Fruit fly (Drosophila melanogaster) whole organism, embryonic: Measurements from ENCODE around the gene shv.

Experiments
- Aef1 ChIP-seq: fragments of 200-800 bp; sonication (Bioruptor generic); IDR thresholded peaks from 3 replicates; pipeline ENCODE4 v1.3.6; 2022; ENCODE audit warnings: missing biosample characterization, missing genetic modification characterization
- CG1024 ChIP-seq: fragments of 200-800 bp; sonication (Bioruptor generic); IDR thresholded peaks from 2 replicates; pipeline ENCODE4 v1.3.6; 2022; ENCODE audit warnings: missing biosample characterization, missing genetic modification characterization
- CG13287 ChIP-seq: fragments of 200-800 bp; sonication (Bioruptor generic); IDR thresholded peaks from 2 replicates; pipeline ENCODE4 v1.3.6; 2022; ENCODE audit warnings: missing biosample characterization, missing genetic modification characterization; ENCODE audit not compliant: partially characterized antibody
- CG14667 ChIP-seq: fragments of 200-800 bp; sonication (Bioruptor generic); IDR thresholded peaks from 2 replicates; pipeline ENCODE4 v1.3.6; 2022; ENCODE audit warnings: missing biosample characterization, missing genetic modification characterization
- CG14860 ChIP-seq: fragments of 200-800 bp; sonication (Bioruptor generic); IDR thresholded peaks from 3 replicates; pipeline ENCODE4 v1.3.6; 2022; ENCODE audit warnings: missing biosample characterization, missing genetic modification characterization; ENCODE audit not compliant: partially characterized antibody
- CG15479 ChIP-seq: fragments of 200-800 bp; sonication (Bioruptor generic); optimal IDR thresholded peaks from 3 replicates; lab custom pipeline; 2019; ENCODE audit warnings: missing biosample characterization, mild to moderate bottlenecking, missing genetic modification characterization, moderate library complexity
- CG1603 ChIP-seq: fragments of 200-800 bp; sonication (Bioruptor generic); optimal IDR thresholded peaks from 2 replicates; lab custom pipeline; 2019; ENCODE audit warnings: missing biosample characterization, mild to moderate bottlenecking, missing genetic modification characterization, moderate library complexity
- CG16813 ChIP-seq: fragments of 200-800 bp; sonication (Bioruptor generic); IDR thresholded peaks from 3 replicates; pipeline ENCODE4 v1.3.6; 2022; ENCODE audit warnings: missing biosample characterization, missing genetic modification characterization; ENCODE audit not compliant: partially characterized antibody
- CG17359 ChIP-seq: fragments of 200-800 bp; sonication (Bioruptor generic); optimal IDR thresholded peaks from 3 replicates; lab custom pipeline; 2018; ENCODE audit warnings: missing biosample characterization, mild to moderate bottlenecking, missing genetic modification characterization, moderate library complexity
- CG17385 ChIP-seq: fragments of 200-800 bp; sonication (Bioruptor generic); optimal IDR thresholded peaks from 3 replicates; lab custom pipeline; 2018; ENCODE audit warnings: missing biosample characterization, mild to moderate bottlenecking, missing genetic modification characterization
- CG17568 ChIP-seq: fragments of 200-800 bp; sonication (Bioruptor generic); optimal IDR thresholded peaks from 2 replicates; lab custom pipeline; 2018; ENCODE audit warnings: missing biosample characterization, mild to moderate bottlenecking, missing genetic modification characterization, moderate library complexity
- CG18476 ChIP-seq: fragments of 200-800 bp; sonication (Bioruptor generic); optimal IDR thresholded peaks from 2 replicates; lab custom pipeline; 2016; ENCODE audit warnings: missing biosample characterization, mild to moderate bottlenecking, missing genetic modification characterization
- CG2712 ChIP-seq: fragments of 200-800 bp; optimal IDR thresholded peaks from 3 replicates; lab custom pipeline; 2019; ENCODE audit warnings: missing biosample characterization, mild to moderate bottlenecking, missing genetic modification characterization, moderate library complexity
- CG3163 ChIP-seq: fragments of 200-800 bp; sonication (Bioruptor generic); optimal IDR thresholded peaks from 3 replicates; lab custom pipeline; 2016; ENCODE audit warnings: missing biosample characterization, missing genetic modification characterization
- CG4617 ChIP-seq: fragments of 200-800 bp; sonication (Bioruptor generic); optimal IDR thresholded peaks from 3 replicates; lab custom pipeline; 2016; ENCODE audit warnings: missing biosample characterization, missing genetic modification characterization, borderline replicate concordance
- CG5180 ChIP-seq: fragments of 200-800 bp; sonication (Bioruptor generic); optimal IDR thresholded peaks from 3 replicates; lab custom pipeline; 2017; ENCODE audit warnings: missing biosample characterization, missing genetic modification characterization, mild to moderate bottlenecking, moderate library complexity, missing genetic modification reagents
- CG5245 ChIP-seq: fragments of 200-800 bp; sonication (Bioruptor generic); optimal IDR thresholded peaks from 3 replicates; lab custom pipeline; 2016; ENCODE audit warnings: missing biosample characterization, missing genetic modification characterization
- CG6689 ChIP-seq: fragments of 200-800 bp; sonication (Bioruptor generic); IDR thresholded peaks from 2 replicates; pipeline ENCODE4 v1.3.6; 2022; ENCODE audit warnings: missing biosample characterization, missing genetic modification characterization
- CG9797 ChIP-seq: fragments of 200-800 bp; sonication (Bioruptor generic); optimal IDR thresholded peaks from 3 replicates; lab custom pipeline; 2018; ENCODE audit warnings: missing biosample characterization, mild to moderate bottlenecking, missing genetic modification characterization
- Chrac-16 ChIP-seq: fragments of 200-800 bp; sonication (Bioruptor generic); optimal IDR thresholded peaks from 3 replicates; lab custom pipeline; 2016; ENCODE audit warnings: missing biosample characterization, missing genetic modification characterization
- Dp ChIP-seq: fragments of 200-800 bp; sonication (Bioruptor generic); optimal IDR thresholded peaks from 2 replicates; lab custom pipeline; 2018; ENCODE audit warnings: missing biosample characterization, mild to moderate bottlenecking, missing genetic modification characterization, moderate library complexity
- Drgx ChIP-seq: fragments of 200-800 bp; sonication (Bioruptor generic); IDR thresholded peaks from 2 replicates; pipeline ENCODE4 v1.3.6; 2022; ENCODE audit warnings: missing biosample characterization, missing genetic modification characterization
- E2f1 ChIP-seq: fragments of 200-800 bp; sonication (Bioruptor generic); IDR thresholded peaks from 2 replicates; pipeline ENCODE4 v1.3.6; 2022; ENCODE audit warnings: missing biosample characterization, missing genetic modification characterization
- E2f2 ChIP-seq: fragments of 200-800 bp; sonication (Bioruptor generic); IDR thresholded peaks from 2 replicates; pipeline ENCODE4 v1.3.6; 2022; ENCODE audit warnings: missing biosample characterization, missing genetic modification characterization
- Hand ChIP-seq: fragments of 200-800 bp; sonication (Bioruptor generic); optimal IDR thresholded peaks from 2 replicates; lab custom pipeline; 2017; ENCODE audit warnings: mild to moderate bottlenecking, missing biosample characterization, missing genetic modification reagents, missing genetic modification characterization
- Hr51 ChIP-seq, 2 experiments: fragments of 200-800 bp; sonication (Bioruptor generic); optimal IDR thresholded peaks; 2 replicates in 1 of 2; 3 replicates in 1 of 2; lab custom pipeline; 2016 to 2018; ENCODE audit warnings: missing biosample characterization in 2 of 2, missing genetic modification characterization in 2 of 2, mild to moderate bottlenecking in 1 of 2, moderate library complexity in 1 of 2
- MESR4 ChIP-seq: fragments of 200-800 bp; sonication (Bioruptor generic); optimal IDR thresholded peaks from 2 replicates; lab custom pipeline; 2018; ENCODE audit warnings: missing biosample characterization, mild to moderate bottlenecking, missing genetic modification characterization, moderate library complexity
- Myb ChIP-seq: fragments of 200-800 bp; sonication (Bioruptor generic); optimal IDR thresholded peaks from 2 replicates; lab custom pipeline; 2016; ENCODE audit warnings: missing biosample characterization, missing genetic modification characterization
- NFAT ChIP-seq: fragments of 200-800 bp; sonication (Bioruptor generic); IDR thresholded peaks from 2 replicates; pipeline ENCODE4 v1.3.6; 2022; ENCODE audit warnings: missing biosample characterization, missing genetic modification characterization
- Scr ChIP-seq: fragments of 200-800 bp; sonication (Bioruptor generic); IDR thresholded peaks from 2 replicates; pipeline ENCODE4 v1.3.6; 2022; ENCODE audit warnings: missing biosample characterization, missing genetic modification characterization; ENCODE audit not compliant: partially characterized antibody
- Sox100B ChIP-seq: fragments of 200-800 bp; sonication (Bioruptor generic); optimal IDR thresholded peaks from 3 replicates; lab custom pipeline; 2018; ENCODE audit warnings: missing biosample characterization, mild to moderate bottlenecking, missing genetic modification characterization
- Spps ChIP-seq: fragments of 200-800 bp; sonication (Bioruptor generic); optimal IDR thresholded peaks from 2 replicates; lab custom pipeline; 2018; ENCODE audit warnings: missing biosample characterization, mild to moderate bottlenecking, missing genetic modification characterization
- Sry-δ ChIP-seq: fragments of 200-800 bp; sonication (Bioruptor generic); optimal IDR thresholded peaks from 2 replicates; lab custom pipeline; 2016; ENCODE audit warnings: missing biosample characterization, missing genetic modification characterization
- ab ChIP-seq: fragments of 200-800 bp; sonication (Bioruptor generic); optimal IDR thresholded peaks from 2 replicates; lab custom pipeline; 2016; ENCODE audit warnings: missing biosample characterization, missing genetic modification characterization
- cato ChIP-seq: fragments of 200-800 bp; sonication (Bioruptor generic); optimal IDR thresholded peaks from 2 replicates; lab custom pipeline; 2016; ENCODE audit warnings: missing biosample characterization, missing genetic modification characterization, borderline replicate concordance
- dm ChIP-seq: fragments of 200-800 bp; sonication (Bioruptor generic); optimal IDR thresholded peaks from 3 replicates; lab custom pipeline; 2016; ENCODE audit warnings: missing biosample characterization, missing genetic modification characterization
- ewg ChIP-seq: fragments of 200-800 bp; sonication (Bioruptor generic); optimal IDR thresholded peaks from 3 replicates; lab custom pipeline; 2017; ENCODE audit warnings: mild to moderate bottlenecking, missing biosample characterization, missing genetic modification reagents, missing genetic modification characterization
- gfzf ChIP-seq: fragments of 200-800 bp; sonication (Bioruptor generic); optimal IDR thresholded peaks from 2 replicates; lab custom pipeline; 2016; ENCODE audit warnings: missing biosample characterization, mild to moderate bottlenecking, missing genetic modification characterization, moderate library complexity
- kay ChIP-seq: fragments of 200-800 bp; sonication (Bioruptor generic); optimal IDR thresholded peaks from 2 replicates; lab custom pipeline; 2016; ENCODE audit warnings: missing biosample characterization, missing genetic modification characterization
- knrl ChIP-seq: fragments of 200-800 bp; sonication (Bioruptor generic); IDR thresholded peaks from 3 replicates; pipeline ENCODE4 v1.3.6; 2022; ENCODE audit warnings: missing biosample characterization, missing genetic modification characterization; ENCODE audit not compliant: partially characterized antibody
- nom ChIP-seq: fragments of 200-800 bp; sonication (Bioruptor generic); optimal IDR thresholded peaks from 2 replicates; lab custom pipeline; 2017; ENCODE audit warnings: missing biosample characterization, missing genetic modification characterization, mild to moderate bottlenecking, moderate library complexity, missing genetic modification reagents
- schlank ChIP-seq: fragments of 200-800 bp; sonication (Bioruptor generic); optimal IDR thresholded peaks from 2 replicates; lab custom pipeline; 2018; ENCODE audit warnings: missing biosample characterization, mild to moderate bottlenecking, missing genetic modification characterization
- sna ChIP-seq: fragments of 200-800 bp; sonication (Bioruptor generic); IDR thresholded peaks from 2 replicates; pipeline ENCODE4 v1.3.6; 2022; ENCODE audit warnings: missing biosample characterization, missing genetic modification characterization; ENCODE audit not compliant: partially characterized antibody
- tio ChIP-seq: fragments of 200-800 bp; sonication (Bioruptor generic); optimal IDR thresholded peaks from 2 replicates; lab custom pipeline; 2017; ENCODE audit warnings: missing biosample characterization, missing genetic modification characterization, inconsistent platforms
- trem ChIP-seq: fragments of 200-800 bp; optimal IDR thresholded peaks from 3 replicates; lab custom pipeline; 2019; ENCODE audit warnings: missing biosample characterization, mild to moderate bottlenecking, missing genetic modification characterization, moderate library complexity
- vfl ChIP-seq: fragments of 200-800 bp; sonication (Bioruptor generic); optimal IDR thresholded peaks from 2 replicates; lab custom pipeline; 2016; ENCODE audit warnings: missing biosample characterization, missing genetic modification characterization
- wek ChIP-seq: fragments of 200-800 bp; sonication (Bioruptor generic); optimal IDR thresholded peaks from 3 replicates; lab custom pipeline; 2018; ENCODE audit warnings: missing biosample characterization, mild to moderate bottlenecking, missing genetic modification characterization, moderate library complexity
- z ChIP-seq: fragments of 200-800 bp; sonication (Bioruptor generic); IDR thresholded peaks from 3 replicates; pipeline ENCODE4 v1.3.6; 2022; ENCODE audit warnings: missing biosample characterization, missing genetic modification characterization

The shv gene

DNA sequence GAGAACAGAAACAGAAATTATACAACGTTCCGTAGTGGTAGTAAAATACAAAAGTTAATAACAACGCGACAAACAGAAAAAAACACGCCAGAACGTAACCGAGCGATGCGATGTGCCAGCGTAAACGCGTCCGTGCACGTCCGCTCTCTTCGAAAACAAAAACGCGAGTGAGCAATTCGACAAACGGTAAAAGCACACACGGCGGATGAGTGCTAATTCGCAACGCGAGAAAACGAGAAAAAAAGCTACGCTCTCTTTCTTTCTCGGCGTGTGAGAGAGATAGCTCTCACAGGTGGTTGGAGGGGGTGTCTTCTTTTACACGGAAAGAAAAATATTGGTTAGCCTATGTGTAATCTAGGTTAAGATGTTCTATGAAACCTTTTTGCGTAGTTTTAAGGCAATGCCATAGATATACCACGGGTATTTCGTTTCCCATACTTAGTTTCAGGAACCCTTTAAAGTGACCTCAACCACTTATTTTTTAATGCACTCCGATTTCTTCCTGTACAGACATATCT lies 19.2 kb downstream of the shv start, which contains the start of gene CG4297 (continued):
- no peak for TF ChIP-seq CG15479 (GFP tag; lab: Kevin White, UChicago)
- no peak for TF ChIP-seq E2f1 (GFP tag; lab: Robert Waterston, UW)
- no peak for TF ChIP-seq Aef1 (GFP tag; lab: Robert Waterston, UW)
- TF ChIP-seq ab (GFP tag; lab: Kevin White, UChicago): peak; percentile 81
- TF ChIP-seq NFAT (GFP tag; lab: Robert Waterston, UW): no peak
- peak; percentile 95 for TF ChIP-seq CG17359 (tag; lab: Kevin White, UChicago)
- TF ChIP-seq CG16813 (GFP tag; lab: Robert Waterston, UW): no peak
- TF ChIP-seq CG5180 (GFP tag; lab: Kevin White, UChicago): peak; percentile 84

DNA sequence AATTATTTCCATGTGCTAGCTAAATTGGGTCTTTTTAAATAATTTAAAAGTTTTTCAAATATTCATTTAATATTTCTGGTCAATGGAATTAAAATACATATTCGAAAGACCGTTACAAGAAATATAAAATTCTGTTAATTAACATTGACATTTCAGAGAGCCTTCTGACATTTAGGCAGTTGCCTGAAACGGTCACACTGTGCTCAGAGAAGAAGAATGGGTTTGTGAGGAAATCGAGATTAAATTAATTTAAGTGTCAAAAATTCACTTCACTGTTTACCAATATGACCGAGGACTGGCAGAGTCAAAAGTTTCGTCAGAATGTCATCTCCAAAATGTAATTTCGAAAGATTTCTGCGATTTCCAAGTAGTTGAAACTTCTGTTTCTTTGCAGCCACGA lies 19.9 kb downstream of the shv start, which contains the start of gene MED15:
Gene MED15, plus strand, starts transcription at position 185 of the 400 bp plus-strand sequence.
- TF ChIP-seq CG6689 (no peak), CG2712 (tag; lab: Kevin White, UChicago) (no peak), CG17385 (GFP tag; lab: Kevin White, UChicago) (peak; percentile 59), CG1603 (tag; lab: Kevin White, UChicago) (peak; percentile 41), kay (no peak), Sox100B (no peak), dm (GFP tag; lab: Kevin White, UChicago) (no peak), schlank (tag; lab: Kevin White, UChicago) (no peak), CG13287 (GFP tag; lab: Robert Waterston, UW) (no peak), E2f2 (no peak), CG14667 (GFP tag; lab: Robert Waterston, UW) (no peak), Myb (peak; percentile 78), Drgx (GFP tag; lab: Robert Waterston, UW) (no peak), Spps (tag; lab: Kevin White, UChicago) (no peak), CG1024 (GFP tag; lab: Robert Waterston, UW) (no peak), CG17568 (GFP tag; lab: Kevin White, UChicago) (no peak), CG4617 (GFP tag; lab: Kevin White, UChicago) (peak; percentile 40), CG9797 (GFP tag; lab: Kevin White, UChicago) (peak; percentile 44), wek (no peak), Chrac-16 (GFP tag; lab: Kevin White, UChicago) (no peak), CG5245 (GFP tag; lab: Kevin White, UChicago) (no peak), trem (peak; percentile 2), knrl (GFP tag; lab: Robert Waterston, UW) (no peak), vfl (no peak), ewg (GFP tag; lab: Kevin White, UChicago) (peak; percentile 77), z (GFP tag; lab: Robert Waterston, UW) (no peak), Dp (GFP tag; lab: Kevin White, UChicago) (peak; percentile 8), cato (GFP tag; lab: Kevin White, UChicago) (no peak), Sry-δ (GFP tag; lab: Kevin White, UChicago) (no peak), CG14860 (GFP tag; lab: Robert Waterston, UW) (no peak), nom (GFP tag; lab: Kevin White, UChicago) (no peak), Hand (GFP tag; lab: Kevin White, UChicago) (no peak), tio (GFP tag; lab: Kevin White, UChicago) (no peak), MESR4 (GFP tag; lab: Kevin White, UChicago) (peak; percentile 62), sna (GFP tag; lab: Robert Waterston, UW) (no peak), Scr (GFP tag; lab: Robert Waterston, UW) (no peak), Hr51 (GFP tag; optimal IDR thresholded peaks at IDR 0.05; lab: Kevin White, UChicago) (no peak), CG18476 (GFP tag; lab: Kevin White, UChicago) (no peak), CG3163 (GFP tag; lab: Kevin White, UChicago) (no peak), gfzf (GFP tag; lab: Kevin White, UChicago) (peak; percentile 75)
